2 worm cellular contexts compared by ENCODE assay signal in genomic region chrIII:6344737-6345136, ce11.
TF ChIP-seq lines count a peak whose summit lies in the region.

No protein-coding gene starts in this region.

TF ChIP-seq in whole organism, L1 larva, 84 proteins besides CTCF, POLR2A, EP300 and RAD21 (continued from another document):
- TF ChIP-seq tlp-1 (tag; optimal IDR thresholded peaks at IDR 0.05; lab: Kevin White, UChicago) (no peak), rnt-1 (tag; optimal IDR thresholded peaks at IDR 0.05; lab: Kevin White, UChicago) (peak; percentile 93), xbp-1 (tag; optimal IDR thresholded peaks at IDR 0.05; lab: Kevin White, UChicago) (peak; percentile 80), C04F5.9 (tag; optimal IDR thresholded peaks at IDR 0.05; lab: Kevin White, UChicago) (peak; percentile 71), dsc-1 (tag; optimal IDR thresholded peaks at IDR 0.05; lab: Kevin White, UChicago) (peak; percentile 84), nhr-85 (tag; lab: Kevin White, UChicago) (peak; percentile 94), skn-1 (tag; optimal IDR thresholded peaks at IDR 0.05; lab: Kevin White, UChicago) (peak; percentile 66), tbx-2 (tag; optimal IDR thresholded peaks at IDR 0.05; lab: Kevin White, UChicago) (peak; percentile 81), ztf-11 (tag; optimal IDR thresholded peaks at IDR 0.05; lab: Kevin White, UChicago) (peak in 1 of 2 experiments; percentile 40), swsn-7 (tag; optimal IDR thresholded peaks at IDR 0.05; lab: Kevin White, UChicago) (peak; percentile 89), efl-3 (GFP tag; optimal IDR thresholded peaks at IDR 0.05; lab: Kevin White, UChicago) (no peak), alr-1 (tag; optimal IDR thresholded peaks at IDR 0.05; lab: Kevin White, UChicago; ENCODE audit: borderline replicate concordance) (no peak), mef-2 (tag; optimal IDR thresholded peaks at IDR 0.05; lab: Kevin White, UChicago) (no peak), fkh-4 (tag; optimal IDR thresholded peaks at IDR 0.05; lab: Kevin White, UChicago; ENCODE audit: borderline replicate concordance) (peak; percentile 44), ceh-8 (GFP tag; optimal IDR thresholded peaks at IDR 0.05; lab: Kevin White, UChicago) (peak; percentile 39), ces-1 (GFP tag; optimal IDR thresholded peaks at IDR 0.05; lab: Kevin White, UChicago) (no peak), ceh-88 (GFP tag; IDR thresholded peaks at IDR 0.05; lab: Robert Waterston, UW) (no peak), isw-1 (GFP tag; IDR thresholded peaks at IDR 0.05; lab: Robert Waterston, UW) (peak; percentile 77), lin-39 (tag; optimal IDR thresholded peaks at IDR 0.05; lab: Kevin White, UChicago) (peak; percentile 33), blmp-1 (tag; optimal IDR thresholded peaks at IDR 0.05; lab: Kevin White, UChicago) (peak; percentile 28), ets-5 (GFP tag; IDR thresholded peaks at IDR 0.05; lab: Robert Waterston, UW) (no peak), nhr-19 (GFP tag; conservative IDR thresholded peaks at IDR 0.05; lab: Robert Waterston, UW) (peak; percentile 88), ceh-90 (tag; optimal IDR thresholded peaks at IDR 0.05; lab: Kevin White, UChicago) (peak; percentile 21), lin-13 (GFP tag; optimal IDR thresholded peaks at IDR 0.05; lab: Kevin White, UChicago) (peak; percentile 90), nhr-20 (tag; optimal IDR thresholded peaks at IDR 0.05; lab: Kevin White, UChicago) (peak; percentile 94)

TF ChIP-seq in whole organism, young adult, 124 proteins besides CTCF, POLR2A, EP300 and RAD21 (continued from another document):
- TF ChIP-seq bed-1 (GFP tag; IDR thresholded peaks at IDR 0.05; lab: Robert Waterston, UW) = no peak
- peak; percentile 41 for TF ChIP-seq F23B12.7 (tag; optimal IDR thresholded peaks at IDR 0.05; lab: Kevin White, UChicago; ENCODE audit: insufficient read depth)
- TF ChIP-seq ceh-40 (GFP tag; IDR thresholded peaks at IDR 0.05; lab: Robert Waterston, UW) = 0 out of 2 replicates have a peak, but pooled peaks have one; percentile 9
- TF ChIP-seq Y56A3A.18 (GFP tag; IDR thresholded peaks at IDR 0.05; lab: Robert Waterston, UW) = no peak
- TF ChIP-seq F10E7.11 (tag; optimal IDR thresholded peaks at IDR 0.05; lab: Kevin White, UChicago) = no peak
- no peak for TF ChIP-seq cebp-2 (GFP tag; IDR thresholded peaks at IDR 0.05; lab: Robert Waterston, UW)
- TF ChIP-seq ZK185.1 (tag; optimal IDR thresholded peaks at IDR 0.05; lab: Kevin White, UChicago; ENCODE audit: poor library complexity, severe bottlenecking) = peak; percentile 71
- TF ChIP-seq dox-1 (GFP tag; IDR thresholded peaks at IDR 0.05; lab: Robert Waterston, UW) = peak; percentile 84
- TF ChIP-seq ama-1 (optimal IDR thresholded peaks at IDR 0.05; lab: Kevin White, UChicago) = no peak
- no peak for TF ChIP-seq ama-1 (GFP tag; optimal IDR thresholded peaks at IDR 0.05; lab: Kevin White, UChicago)
TF ChIP-seq in whole organism, young adult: peak in this region for 50.
